Worm (Caenorhabditis elegans) whole organism, L1 larva: ENCODE results near the gene R09E10.13.
A peak's percentile ranks its signal among the peaks of the same experiment; 100 is the strongest.

ENCODE experiments used
- C16A3.4 ChIP-seq: fragments of 150-350 bp; optimal IDR thresholded peaks from 2 replicates; lab custom pipeline; 2014; ENCODE audit warnings: missing biosample characterization, missing genetic modification characterization
- F16B12.6 ChIP-seq: fragments of 150-350 bp; optimal IDR thresholded peaks from 2 replicates; lab custom pipeline; 2014; ENCODE audit warnings: missing biosample characterization, missing genetic modification characterization
- aha-1 ChIP-seq: fragments of 150-350 bp; optimal IDR thresholded peaks from 2 replicates; lab custom pipeline; 2014; ENCODE audit warnings: missing biosample characterization, missing genetic modification characterization
- ama-1 ChIP-seq: fragments of 150-350 bp; optimal IDR thresholded peaks from 2 replicates; lab custom pipeline; 2014
- ceh-63 ChIP-seq: fragments of 200-800 bp; sonication (Bioruptor generic); optimal IDR thresholded peaks from 2 replicates; lab custom pipeline; 2018; ENCODE audit warnings: mild to moderate bottlenecking, missing genetic modification characterization, missing compliant biosample characterization
- ceh-82 ChIP-seq, 3 experiments: fragments of 150-350 bp in 1 of 3; sonication (generic microtip) in 2 of 3; optimal IDR thresholded peaks; 2 replicates each; lab custom pipeline; 2014 to 2017; ENCODE audit warnings: missing biosample characterization in 3 of 3, missing genetic modification characterization in 3 of 3
- ceh-90 ChIP-seq: sonication (generic microtip); optimal IDR thresholded peaks from 2 replicates; lab custom pipeline; 2016; ENCODE audit warnings: missing genetic modification characterization, missing compliant biosample characterization
- dpl-1 ChIP-seq, 3 experiments: fragments of 150-350 bp in 2 of 3; sonication (generic microtip) in 1 of 3; optimal IDR thresholded peaks; 2 replicates each; lab custom pipeline; 2014 to 2017; ENCODE audit warnings: missing biosample characterization in 3 of 3, missing genetic modification characterization in 3 of 3, missing genetic modification reagents in 3 of 3
- dsc-1 ChIP-seq: sonication (generic microtip); optimal IDR thresholded peaks from 2 replicates; lab custom pipeline; 2016; ENCODE audit warnings: mild to moderate bottlenecking, missing genetic modification characterization, missing compliant biosample characterization
- ets-5 ChIP-seq: fragments of 200-800 bp; sonication (Bioruptor generic); IDR thresholded peaks from 2 replicates; pipeline ENCODE4 v1.3.6; 2022; ENCODE audit warnings: missing genetic modification characterization, missing compliant biosample characterization
- fkh-4 ChIP-seq: sonication (generic microtip); optimal IDR thresholded peaks from 2 replicates; lab custom pipeline; 2016; ENCODE audit warnings: missing compliant biosample characterization, missing genetic modification characterization, borderline replicate concordance
- fos-1 ChIP-seq: fragments of 150-350 bp; optimal IDR thresholded peaks from 2 replicates; lab custom pipeline; 2014; ENCODE audit warnings: missing biosample characterization, missing genetic modification characterization
- hpl-2 ChIP-seq: fragments of 150-350 bp; optimal IDR thresholded peaks from 2 replicates; lab custom pipeline; 2014; ENCODE audit warnings: missing biosample characterization, missing genetic modification reagents, missing genetic modification characterization
- isw-1 ChIP-seq: fragments of 200-800 bp; sonication (Bioruptor generic); IDR thresholded peaks from 2 replicates; pipeline ENCODE4 v1.3.6; 2022; ENCODE audit warnings: missing genetic modification characterization, missing compliant biosample characterization
- jun-1 ChIP-seq: fragments of 150-350 bp; optimal IDR thresholded peaks from 2 replicates; lab custom pipeline; 2014; ENCODE audit warnings: missing biosample characterization, missing genetic modification reagents, missing genetic modification characterization
- lin-35 ChIP-seq, 2 experiments: fragments of 150-350 bp; optimal IDR thresholded peaks; 2 replicates each; lab custom pipeline; 2014; ENCODE audit warnings: missing biosample characterization in 2 of 2, missing genetic modification characterization in 2 of 2, missing genetic modification reagents in 2 of 2
- lin-39 ChIP-seq: fragments of 150-350 bp; optimal IDR thresholded peaks from 2 replicates; lab custom pipeline; 2014; ENCODE audit warnings: missing biosample characterization, missing genetic modification reagents, missing genetic modification characterization
- nhr-11 ChIP-seq: fragments of 150-350 bp; optimal IDR thresholded peaks from 2 replicates; lab custom pipeline; 2014; ENCODE audit warnings: missing biosample characterization, missing genetic modification characterization
- nhr-12 ChIP-seq: sonication (generic microtip); optimal IDR thresholded peaks from 2 replicates; lab custom pipeline; 2017; ENCODE audit warnings: missing biosample characterization, missing genetic modification characterization
- nhr-19 ChIP-seq: fragments of 200-800 bp; sonication (Bioruptor generic); conservative IDR thresholded peaks from 2 replicates; pipeline ENCODE4 v1.3.6; 2022; ENCODE audit warnings: missing genetic modification characterization, missing compliant biosample characterization
- nhr-237 ChIP-seq: fragments of 150-350 bp; optimal IDR thresholded peaks from 2 replicates; lab custom pipeline; 2014; ENCODE audit warnings: missing biosample characterization, missing genetic modification characterization
- nhr-28 ChIP-seq: fragments of 150-350 bp; optimal IDR thresholded peaks from 2 replicates; lab custom pipeline; 2014; ENCODE audit warnings: missing biosample characterization, missing genetic modification characterization
- nhr-47 ChIP-seq: sonication (generic microtip); optimal IDR thresholded peaks from 2 replicates; lab custom pipeline; 2016; ENCODE audit warnings: mild to moderate bottlenecking, missing genetic modification characterization, moderate library complexity, missing compliant biosample characterization
- nhr-71 ChIP-seq: sonication (generic microtip); optimal IDR thresholded peaks from 2 replicates; lab custom pipeline; 2016; ENCODE audit warnings: mild to moderate bottlenecking, missing genetic modification characterization, moderate library complexity, missing compliant biosample characterization
- nhr-76 ChIP-seq: sonication (generic microtip); optimal IDR thresholded peaks from 2 replicates; lab custom pipeline; 2017; ENCODE audit warnings: missing biosample characterization, missing genetic modification characterization
- nhr-77 ChIP-seq: fragments of 150-350 bp; optimal IDR thresholded peaks from 2 replicates; lab custom pipeline; 2014; ENCODE audit warnings: missing biosample characterization, missing genetic modification characterization
- nhr-84 ChIP-seq: sonication (generic microtip); optimal IDR thresholded peaks from 2 replicates; lab custom pipeline; 2017; ENCODE audit warnings: missing biosample characterization, missing genetic modification characterization
- nhr-85 ChIP-seq: sonication (generic microtip); peaks from one replicate; lab custom pipeline; 2016; ENCODE audit warnings: missing genetic modification characterization, inconsistent platforms, missing compliant biosample characterization
- pag-3 ChIP-seq: sonication (generic microtip); optimal IDR thresholded peaks from 2 replicates; lab custom pipeline; 2017; ENCODE audit warnings: missing genetic modification characterization, mild to moderate bottlenecking, missing compliant biosample characterization, antibody characterized with exemption, borderline replicate concordance; ENCODE audit not compliant: insufficient read depth
- pqm-1 ChIP-seq: sonication (generic microtip); optimal IDR thresholded peaks from 3 replicates; lab custom pipeline; 2017; ENCODE audit warnings: missing biosample characterization, missing genetic modification characterization
- rnt-1 ChIP-seq: sonication (generic microtip); optimal IDR thresholded peaks from 2 replicates; lab custom pipeline; 2016; ENCODE audit warnings: mild to moderate bottlenecking, missing genetic modification characterization, moderate library complexity, missing compliant biosample characterization
- skn-1 ChIP-seq: fragments of 150-350 bp; optimal IDR thresholded peaks from 2 replicates; lab custom pipeline; 2014; ENCODE audit warnings: missing biosample characterization, missing genetic modification characterization
- snpc-4 ChIP-seq: fragments of 150-350 bp; optimal IDR thresholded peaks from 2 replicates; lab custom pipeline; 2014; ENCODE audit warnings: missing biosample characterization, missing genetic modification characterization
- snu-23 ChIP-seq: sonication (generic microtip); optimal IDR thresholded peaks from 2 replicates; lab custom pipeline; 2016; ENCODE audit warnings: missing genetic modification characterization, missing compliant biosample characterization
- sox-4 ChIP-seq: sonication (generic microtip); optimal IDR thresholded peaks from 2 replicates; lab custom pipeline; 2016; ENCODE audit warnings: missing genetic modification characterization, missing compliant biosample characterization
- sup-37 ChIP-seq: fragments of 200-800 bp; sonication (Bioruptor generic); optimal IDR thresholded peaks from 2 replicates; lab custom pipeline; 2018; ENCODE audit warnings: mild to moderate bottlenecking, missing genetic modification characterization, missing compliant biosample characterization
- swsn-7 ChIP-seq: sonication (generic microtip); optimal IDR thresholded peaks from 2 replicates; lab custom pipeline; 2016; ENCODE audit warnings: missing genetic modification characterization, missing compliant biosample characterization
- tbx-2 ChIP-seq: sonication (generic microtip); optimal IDR thresholded peaks from 2 replicates; lab custom pipeline; 2016; ENCODE audit warnings: missing genetic modification characterization, missing compliant biosample characterization
- unc-130 ChIP-seq: fragments of 150-350 bp; optimal IDR thresholded peaks from 2 replicates; lab custom pipeline; 2017; ENCODE audit warnings: missing biosample characterization, missing genetic modification characterization, inconsistent platforms
- unc-30 ChIP-seq: sonication (generic microtip); optimal IDR thresholded peaks from 2 replicates; lab custom pipeline; 2017; ENCODE audit warnings: missing biosample characterization, missing genetic modification characterization
- unc-62 ChIP-seq: fragments of 150-350 bp; optimal IDR thresholded peaks from 2 replicates; lab custom pipeline; 2014; ENCODE audit warnings: missing biosample characterization, missing genetic modification reagents, missing genetic modification characterization
- unc-86 ChIP-seq: sonication (generic microtip); optimal IDR thresholded peaks from 2 replicates; lab custom pipeline; 2016; ENCODE audit warnings: missing genetic modification characterization, missing compliant biosample characterization
- unc-98 ChIP-seq: fragments of 200-800 bp; sonication (Bioruptor generic); IDR thresholded peaks from 2 replicates; pipeline ENCODE4 v1.3.6; 2022; ENCODE audit warnings: missing genetic modification characterization, missing compliant biosample characterization
- xbp-1 ChIP-seq: sonication (generic microtip); optimal IDR thresholded peaks from 2 replicates; lab custom pipeline; 2016; ENCODE audit warnings: missing genetic modification characterization, missing compliant biosample characterization
- zag-1 ChIP-seq: fragments of 150-350 bp; optimal IDR thresholded peaks from 2 replicates; lab custom pipeline; 2014; ENCODE audit warnings: missing biosample characterization, missing genetic modification characterization
- ztf-11 ChIP-seq, 2 experiments: sonication (generic microtip); optimal IDR thresholded peaks; 2 replicates each; lab custom pipeline; 2016 to 2017; ENCODE audit warnings: missing genetic modification characterization in 2 of 2, missing biosample characterization in 1 of 2, missing compliant biosample characterization in 1 of 2
- ztf-4 ChIP-seq: fragments of 150-350 bp; optimal IDR thresholded peaks from 2 replicates; lab custom pipeline; 2014; ENCODE audit warnings: missing biosample characterization, missing genetic modification characterization

The R09E10.13 gene

DNA sequence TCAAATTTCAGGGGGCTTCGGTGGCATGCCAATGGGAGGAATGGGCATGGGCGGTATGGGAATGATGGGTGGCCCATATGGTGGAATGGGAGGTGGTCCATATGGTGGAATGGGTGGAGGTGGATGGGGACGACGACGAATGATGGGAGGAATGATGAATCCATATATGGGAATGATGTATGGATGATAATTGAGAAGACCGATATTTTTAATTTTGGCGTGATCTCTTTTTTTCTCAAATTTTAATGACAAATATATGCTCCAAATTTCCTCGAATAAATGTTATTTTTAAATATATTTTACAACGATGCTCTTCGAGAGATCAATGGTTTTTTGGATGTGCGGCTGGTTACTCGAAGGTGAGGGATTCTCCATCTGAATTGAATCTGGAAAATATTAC lies 17.2 kb downstream of the R09E10.13 start, which contains the start of gene Y43C5A.4:
Gene Y43C5A.4, plus strand, starts transcription at position 301 of the 400 bp plus-strand sequence.
- TF ChIP-seq jun-1, result no peak
- no peak for TF ChIP-seq nhr-76
- no peak for TF ChIP-seq nhr-84
- no peak for TF ChIP-seq fkh-4 (tag; lab: Kevin White, UChicago)
- no peak for TF ChIP-seq pqm-1 (tag; lab: Kevin White, UChicago)
- TF ChIP-seq skn-1 (tag; lab: Kevin White, UChicago), result no peak
- no peak for TF ChIP-seq isw-1 (GFP tag; lab: Robert Waterston, UW)
- no peak for TF ChIP-seq unc-86 (tag; lab: Kevin White, UChicago)
- TF ChIP-seq ama-1 (lab: Kevin White, UChicago), result no peak
- TF ChIP-seq hpl-2 (GFP tag; lab: Kevin White, UChicago), result no peak
- TF ChIP-seq ceh-63, result no peak
- TF ChIP-seq F16B12.6 (tag; lab: Kevin White, UChicago), result no peak
- no peak for TF ChIP-seq ztf-4
- TF ChIP-seq unc-62, result no peak
- TF ChIP-seq ceh-90 (tag; lab: Kevin White, UChicago), result no peak

- no peak for TF ChIP-seq dpl-1 (GFP tag; optimal IDR thresholded peaks at IDR 0.05; lab: Kevin White, UChicago)
- no peak for TF ChIP-seq xbp-1 (tag; lab: Kevin White, UChicago)
- no peak for TF ChIP-seq zag-1 (tag; lab: Kevin White, UChicago)
- no peak for TF ChIP-seq snpc-4
- TF ChIP-seq pqm-1 (tag; lab: Kevin White, UChicago), result no peak
- TF ChIP-seq F16B12.6 (tag; lab: Kevin White, UChicago), result no peak
- no peak for TF ChIP-seq ama-1 (lab: Kevin White, UChicago)
- no peak for TF ChIP-seq sox-4 (tag; lab: Kevin White, UChicago)
- no peak for TF ChIP-seq nhr-12
- TF ChIP-seq sup-37 (GFP tag; lab: Kevin White, UChicago), result no peak
- no peak for TF ChIP-seq ztf-11 (tag; optimal IDR thresholded peaks at IDR 0.05; lab: Kevin White, UChicago)
- TF ChIP-seq unc-86 (tag; lab: Kevin White, UChicago), result no peak
- TF ChIP-seq dsc-1 (tag; lab: Kevin White, UChicago), result no peak
- TF ChIP-seq nhr-11 (tag; lab: Kevin White, UChicago), result no peak
- TF ChIP-seq nhr-47 (tag; lab: Kevin White, UChicago), result no peak
- no peak for TF ChIP-seq swsn-7 (tag; lab: Kevin White, UChicago)
- TF ChIP-seq isw-1 (GFP tag; lab: Robert Waterston, UW), result no peak
- no peak for TF ChIP-seq rnt-1
Measured at ce11 chrIV:10276960-10277359, 18.0 kb downstream of the R09E10.13 start, which contains the start of gene Y43C5A.7. Y43C5A.7 (plus strand) TSS chrIV:10277260.

ce11 chrIV:10275050-10275449 lies 19.9 kb downstream of the R09E10.13 start:
- TF ChIP-seq nhr-85 (tag; lab: Kevin White, UChicago), result peak; percentile 75
- no peak for TF ChIP-seq tbx-2 (tag; lab: Kevin White, UChicago)
- TF ChIP-seq nhr-71 (tag; lab: Kevin White, UChicago), result peak; percentile 37

DNA sequence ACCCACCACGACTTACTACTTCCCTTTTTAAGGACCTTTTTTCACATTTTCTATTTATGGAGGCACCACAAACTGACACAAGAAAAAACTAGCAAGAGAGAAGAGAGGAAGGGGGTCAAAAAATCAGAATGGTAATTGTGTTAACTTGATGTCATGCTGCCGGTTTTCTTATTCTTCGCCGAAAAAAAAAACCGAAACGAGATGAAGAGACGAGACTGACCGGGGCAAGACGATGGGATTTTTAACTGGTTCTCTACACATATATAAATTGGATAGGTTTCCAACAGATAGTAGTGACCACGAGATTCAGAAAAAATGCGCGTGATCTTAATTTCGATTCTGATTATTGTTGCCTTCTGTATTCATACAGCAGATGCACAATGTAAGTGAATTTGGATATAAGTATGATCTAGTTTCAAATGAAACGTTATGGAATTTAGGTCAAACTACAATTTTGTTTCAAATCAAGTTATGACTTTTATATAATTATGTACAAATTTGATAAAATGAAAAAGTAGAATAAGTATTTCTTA lies 21.1 kb downstream of the R09E10.13 start, which contains the start of gene Y43C5A.3:
Gene Y43C5A.3, plus strand, starts transcription at position 256 of the 533 bp plus-strand sequence.
- no peak for TF ChIP-seq nhr-19 (GFP tag; lab: Robert Waterston, UW)
- no peak for TF ChIP-seq lin-39 (tag; lab: Kevin White, UChicago)
- peak in 1 of 2 experiments; percentile 28 for TF ChIP-seq lin-35 (GFP tag; optimal IDR thresholded peaks at IDR 0.05; lab: Kevin White, UChicago)
- no peak for TF ChIP-seq fkh-4 (tag; lab: Kevin White, UChicago)
- no peak for TF ChIP-seq unc-30
- TF ChIP-seq unc-98 (GFP tag; lab: Robert Waterston, UW), result no peak
- no peak for TF ChIP-seq unc-130
- no peak for TF ChIP-seq ceh-82 (tag; optimal IDR thresholded peaks at IDR 0.05; lab: Kevin White, UChicago)
- no peak for TF ChIP-seq C16A3.4 (tag; lab: Kevin White, UChicago)
- no peak for TF ChIP-seq ets-5 (GFP tag; lab: Robert Waterston, UW)
- no peak for TF ChIP-seq ama-1 (lab: Kevin White, UChicago)
- TF ChIP-seq ztf-11 (tag; optimal IDR thresholded peaks at IDR 0.05; lab: Kevin White, UChicago), result no peak
- TF ChIP-seq nhr-11 (tag; lab: Kevin White, UChicago), result no peak
- TF ChIP-seq nhr-77 (tag; lab: Kevin White, UChicago), result no peak
- TF ChIP-seq ztf-4, result no peak
- no peak for TF ChIP-seq rnt-1
- no peak for TF ChIP-seq nhr-12
- TF ChIP-seq snpc-4, result no peak
- no peak for TF ChIP-seq nhr-28 (tag; lab: Kevin White, UChicago)
- TF ChIP-seq snu-23 (GFP tag; lab: Kevin White, UChicago), result peak; percentile 45
- TF ChIP-seq aha-1, result no peak
- no peak for TF ChIP-seq dsc-1 (tag; lab: Kevin White, UChicago)
- no peak for TF ChIP-seq nhr-237
- no peak for TF ChIP-seq skn-1 (tag; lab: Kevin White, UChicago)
- no peak for TF ChIP-seq pag-3 (tag; lab: Kevin White, UChicago)
- TF ChIP-seq nhr-47 (tag; lab: Kevin White, UChicago), result peak; percentile 18
- no peak for TF ChIP-seq fos-1
